Worm (Caenorhabditis elegans) whole organism, L4/young adult: ENCODE results near the gene irk-1.

Experiments
- W03F9.2 ChIP-seq: fragments of 150-350 bp; optimal IDR thresholded peaks from 2 replicates; lab custom pipeline; 2014; ENCODE audit warnings: missing biosample characterization, missing genetic modification characterization
- dao-5 ChIP-seq: sonication (generic microtip); optimal IDR thresholded peaks from 2 replicates; lab custom pipeline; 2016; ENCODE audit warnings: missing genotype, missing genetic modification characterization, moderate library complexity, missing compliant biosample characterization
- him-1 ChIP-seq: sonication (generic microtip); optimal IDR thresholded peaks from 2 replicates; lab custom pipeline; 2016; ENCODE audit warnings: missing genotype, missing genetic modification reagents, missing genetic modification characterization, missing compliant biosample characterization

Gene irk-1

DNA sequence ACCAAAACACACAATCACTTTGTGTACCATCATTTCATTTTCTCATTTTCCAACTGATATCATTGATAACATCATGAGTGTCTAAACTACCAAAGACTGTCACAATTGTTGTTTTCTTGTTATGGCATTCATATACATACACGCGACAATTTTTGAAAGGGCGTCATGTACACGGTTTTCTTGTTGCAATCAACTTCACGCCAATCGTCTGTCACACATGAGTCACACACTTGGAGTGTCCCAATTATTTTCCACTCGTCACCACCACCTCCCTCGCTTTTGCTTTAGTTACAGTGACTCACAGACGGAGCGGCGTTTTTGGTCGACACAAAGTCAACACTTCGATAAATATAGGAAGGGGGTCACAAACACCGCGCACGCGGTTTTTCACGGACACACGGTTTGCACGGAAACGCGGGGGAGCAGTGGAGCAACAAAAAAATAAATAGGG lies 30.0 kb downstream of the irk-1 start:
- TF ChIP-seq W03F9.2 (tag; lab: Kevin White, UChicago) (no peak), dao-5 (tag; lab: Kevin White, UChicago) (no peak), him-1 (tag; lab: Kevin White, UChicago) (no peak)

DNA sequence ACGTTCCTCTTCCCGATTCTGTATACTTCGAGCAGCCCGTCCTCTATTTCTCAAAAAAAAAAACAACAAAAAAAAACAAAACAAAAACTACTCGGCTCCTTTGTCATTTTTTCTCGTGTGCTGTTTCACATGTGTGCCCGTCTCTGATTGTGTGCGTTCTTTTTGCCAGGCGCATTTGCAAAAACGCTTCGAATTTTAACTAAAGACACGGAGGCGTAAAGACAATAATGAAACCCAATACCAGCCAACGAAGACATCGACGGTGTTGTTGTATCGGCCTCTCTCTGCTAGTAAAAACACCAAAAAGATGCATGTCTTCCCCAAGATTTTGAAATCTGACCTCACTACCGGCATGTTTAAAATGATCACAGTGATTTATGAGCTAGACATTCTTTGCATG lies 31.1 kb downstream of the irk-1 start:
- TF ChIP-seq him-1 (tag; lab: Kevin White, UChicago) (no peak), dao-5 (tag; lab: Kevin White, UChicago) (no peak), W03F9.2 (tag; lab: Kevin White, UChicago) (no peak)

DNA sequence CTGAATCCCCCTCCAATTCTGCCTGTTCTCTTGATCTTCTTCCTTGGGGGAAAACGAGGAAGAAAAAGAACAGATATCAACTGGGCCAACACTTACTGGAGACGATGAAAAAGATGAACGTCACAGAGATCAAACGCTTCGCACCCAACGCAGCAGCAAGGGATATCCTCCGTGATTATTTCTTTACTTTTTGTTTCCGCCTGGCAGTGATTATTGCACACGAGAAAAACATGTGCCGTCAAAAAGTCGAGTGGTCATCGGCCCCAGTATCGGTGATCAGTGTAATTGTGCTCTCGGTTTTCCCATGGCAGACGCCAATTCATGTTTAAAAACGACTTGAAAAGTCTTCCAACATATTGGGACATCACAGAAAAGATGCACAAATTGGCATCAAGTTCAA lies 32.4 kb downstream of the irk-1 start:
- TF ChIP-seq him-1 (tag; lab: Kevin White, UChicago) (no peak), W03F9.2 (tag; lab: Kevin White, UChicago) (no peak), dao-5 (tag; lab: Kevin White, UChicago) (no peak)

- TF ChIP-seq dao-5 (tag; lab: Kevin White, UChicago) (no peak), him-1 (tag; lab: Kevin White, UChicago) (peak; percentile 26), W03F9.2 (tag; lab: Kevin White, UChicago) (no peak)
These were observed 32.9 kb downstream of the irk-1 start for ce11 chrX:6744978-6745377.

- TF ChIP-seq W03F9.2 (tag; lab: Kevin White, UChicago): peak; percentile 1
- TF ChIP-seq dao-5 (tag; lab: Kevin White, UChicago): no peak
These were observed 33.4 kb downstream of the irk-1 start for ce11 chrX:6744537-6744936.

ce11 chrX:6743853-6744346 lies 34.0 kb downstream of the irk-1 start:
- TF ChIP-seq him-1 (tag; lab: Kevin White, UChicago) (no peak), dao-5 (tag; lab: Kevin White, UChicago) (no peak), W03F9.2 (tag; lab: Kevin White, UChicago) (peak; percentile 67)

- TF ChIP-seq dao-5 (tag; lab: Kevin White, UChicago) (no peak), him-1 (tag; lab: Kevin White, UChicago) (no peak), W03F9.2 (tag; lab: Kevin White, UChicago) (no peak)
These were observed 34.6 kb downstream of the irk-1 start for ce11 chrX:6743344-6743743.

- TF ChIP-seq him-1 (tag; lab: Kevin White, UChicago) (no peak), dao-5 (tag; lab: Kevin White, UChicago) (no peak), W03F9.2 (tag; lab: Kevin White, UChicago) (no peak)
These were observed 35.0 kb downstream of the irk-1 start for ce11 chrX:6742891-6743290.

- peak; percentile 4 for TF ChIP-seq him-1 (tag; lab: Kevin White, UChicago)
- no peak for TF ChIP-seq dao-5 (tag; lab: Kevin White, UChicago)
These were observed 35.8 kb downstream of the irk-1 start, which contains the start of gene mdl-1 for ce11 chrX:6742011-6742683. Gene mdl-1, plus strand, starts transcription at chrX:6742351.

DNA sequence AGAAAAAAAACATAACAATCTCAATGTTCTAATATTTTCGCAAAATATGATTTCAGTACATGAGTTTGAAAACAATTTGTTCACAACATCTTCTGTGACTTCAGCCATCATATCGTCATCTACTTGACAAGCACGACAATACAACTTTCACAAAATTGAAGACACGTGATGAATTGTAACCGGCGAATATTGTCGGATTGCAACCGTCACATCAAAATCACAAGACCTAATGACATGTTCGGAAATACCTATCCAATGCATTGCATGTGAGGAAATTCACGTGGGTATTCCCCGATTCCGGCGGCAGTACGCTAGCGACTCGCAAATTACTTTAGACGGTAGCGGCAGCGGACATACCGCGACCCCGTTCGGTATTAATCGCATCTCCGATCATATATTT lies 36.4 kb downstream of the irk-1 start:
- TF ChIP-seq dao-5 (tag; lab: Kevin White, UChicago): no peak
- peak; percentile 1 for TF ChIP-seq W03F9.2 (tag; lab: Kevin White, UChicago)

ce11 chrX:6740983-6741365 lies 36.9 kb downstream of the irk-1 start:
- no peak for TF ChIP-seq W03F9.2 (tag; lab: Kevin White, UChicago)

DNA sequence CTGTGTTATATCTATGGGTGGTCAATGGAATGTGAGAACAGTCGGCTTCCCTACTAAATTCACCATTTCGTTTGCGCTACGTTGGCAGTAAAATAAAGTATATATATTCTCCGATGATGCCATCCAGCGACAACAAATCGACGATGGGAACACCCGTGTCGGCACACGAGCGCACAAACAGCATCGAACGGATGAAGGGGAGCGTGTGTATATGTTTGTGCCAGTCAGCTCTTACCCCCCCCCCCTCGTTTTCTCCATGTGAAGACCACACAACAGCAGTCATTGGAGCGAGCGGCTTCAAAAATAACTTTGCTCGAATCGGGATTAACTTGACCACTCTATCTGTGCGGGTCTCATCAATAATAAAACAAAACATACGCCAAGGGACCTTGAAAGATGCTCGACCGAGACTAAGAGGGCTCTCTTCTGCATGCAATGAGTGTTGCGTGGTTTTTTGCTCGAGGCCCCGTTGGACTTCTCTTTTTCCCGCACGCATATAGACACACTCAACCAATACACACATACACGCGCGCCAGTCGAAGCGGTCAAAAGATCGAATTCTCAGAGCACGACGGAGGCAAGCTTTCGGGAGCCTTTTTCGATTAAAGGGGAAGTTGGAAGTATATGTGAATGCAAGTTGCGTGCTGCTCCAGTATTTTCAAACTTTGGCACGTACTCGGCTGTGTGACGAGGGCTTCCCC lies 37.5 kb downstream of the irk-1 start:
- TF ChIP-seq dao-5 (tag; lab: Kevin White, UChicago): no peak
- peak; percentile 38 for TF ChIP-seq him-1 (tag; lab: Kevin White, UChicago)
- no peak for TF ChIP-seq W03F9.2 (tag; lab: Kevin White, UChicago)

ce11 chrX:6739034-6740008 lies 38.6 kb downstream of the irk-1 start:
- TF ChIP-seq dao-5 (tag; lab: Kevin White, UChicago) (no peak), W03F9.2 (tag; lab: Kevin White, UChicago) (no peak), him-1 (tag; lab: Kevin White, UChicago) (peak; percentile 19)
